Worm (Caenorhabditis elegans) whole organism, mixed stage, embryonic: ENCODE results near the gene srab-2.

Experiments used
- blmp-1 ChIP-seq: fragments of 150-350 bp; optimal IDR thresholded peaks from 2 replicates; lab custom pipeline; 2014; ENCODE audit warnings: missing biosample characterization, missing genetic modification characterization
- lin-13 ChIP-seq: fragments of 150-350 bp; optimal IDR thresholded peaks from 2 replicates; lab custom pipeline; 2014; ENCODE audit warnings: missing biosample characterization, missing genetic modification characterization
- lsy-2 ChIP-seq: fragments of 150-350 bp; optimal IDR thresholded peaks from 2 replicates; lab custom pipeline; 2014; ENCODE audit warnings: missing biosample characterization, missing genetic modification characterization
- mep-1 ChIP-seq: fragments of 150-350 bp; optimal IDR thresholded peaks from 2 replicates; lab custom pipeline; 2017; ENCODE audit warnings: missing biosample characterization, missing genetic modification reagents, missing genetic modification characterization, inconsistent platforms
- nhr-12 ChIP-seq: fragments of 150-350 bp; optimal IDR thresholded peaks from 2 replicates; lab custom pipeline; 2014; ENCODE audit warnings: missing biosample characterization, missing genetic modification characterization
- nhr-2 ChIP-seq: fragments of 150-350 bp; optimal IDR thresholded peaks from 2 replicates; lab custom pipeline; 2014; ENCODE audit warnings: missing biosample characterization, missing genetic modification characterization
- nhr-237 ChIP-seq: fragments of 150-350 bp; optimal IDR thresholded peaks from 2 replicates; lab custom pipeline; 2014; ENCODE audit warnings: missing biosample characterization, missing genetic modification characterization
- nhr-28 ChIP-seq: fragments of 150-350 bp; optimal IDR thresholded peaks from 2 replicates; lab custom pipeline; 2014; ENCODE audit warnings: missing biosample characterization, missing genetic modification characterization
- pha-4 ChIP-seq: fragments of 150-350 bp; optimal IDR thresholded peaks from 2 replicates; lab custom pipeline; 2018; ENCODE audit warnings: missing biosample characterization, missing genetic modification reagents, missing genetic modification characterization
- snpc-4 ChIP-seq: fragments of 150-350 bp; optimal IDR thresholded peaks from 2 replicates; lab custom pipeline; 2014; ENCODE audit warnings: missing biosample characterization, missing genetic modification characterization
- sptf-1 ChIP-seq: sonication (generic microtip); optimal IDR thresholded peaks from 2 replicates; lab custom pipeline; 2017; ENCODE audit warnings: mild to moderate bottlenecking, missing genetic modification characterization, moderate library complexity, missing compliant biosample characterization
- unc-39 ChIP-seq: fragments of 150-350 bp; optimal IDR thresholded peaks from 2 replicates; lab custom pipeline; 2014; ENCODE audit warnings: missing biosample characterization, missing genetic modification characterization
- unc-62 ChIP-seq: fragments of 150-350 bp; optimal IDR thresholded peaks from 2 replicates; lab custom pipeline; 2014; ENCODE audit warnings: missing biosample characterization, missing genetic modification reagents, missing genetic modification characterization
- ztf-11 ChIP-seq: fragments of 150-350 bp; optimal IDR thresholded peaks from 2 replicates; lab custom pipeline; 2014; ENCODE audit warnings: missing biosample characterization, missing genetic modification characterization

ce11 chrV:5088311-5088710 is 16.5 kb downstream of the srab-2 start:
- TF ChIP-seq mep-1 = no peak
- no peak for TF ChIP-seq snpc-4 (tag; lab: Kevin White, UChicago)
- no peak for TF ChIP-seq lin-13 (tag; lab: Kevin White, UChicago)
- no peak for TF ChIP-seq nhr-237 (tag; lab: Kevin White, UChicago)
- TF ChIP-seq ztf-11 = no peak
- TF ChIP-seq nhr-12 = no peak
- TF ChIP-seq blmp-1 = no peak
- TF ChIP-seq lsy-2 = no peak
- TF ChIP-seq sptf-1 (tag; lab: Kevin White, UChicago) = no peak
- no peak for TF ChIP-seq unc-62 (GFP tag; lab: Kevin White, UChicago)
- no peak for TF ChIP-seq pha-4
- TF ChIP-seq nhr-28 (tag; lab: Kevin White, UChicago) = no peak
- no peak for TF ChIP-seq nhr-2 (tag; lab: Kevin White, UChicago)
- TF ChIP-seq unc-39 (tag; lab: Kevin White, UChicago) = no peak
